Worm (Caenorhabditis elegans): ENCODE data around the gene R05D3.12.

The R05D3.12 gene

ce11 chrIII:8425076-8425475, 44.3 kb downstream of the R05D3.12 start:
- TF ChIP-seq daf-8 (GFP tag; IDR thresholded peaks at IDR 0.05) (no peak), pqm-1 (tag; optimal IDR thresholded peaks at IDR 0.05) (peak; percentile 40), snpc-1.2 (GFP tag; IDR thresholded peaks at IDR 0.05) (no peak), php-3 (GFP tag; IDR thresholded peaks at IDR 0.05) (0 out of 2 replicates have a peak, but pooled peaks have one; percentile 6), ctbp-1 (GFP tag; IDR thresholded peaks at IDR 0.05) (no peak), lim-7 (GFP tag; IDR thresholded peaks at IDR 0.05) (peak; percentile 49; the same call in 1 of the 2 replicates), ztf-7 (tag; optimal IDR thresholded peaks at IDR 0.05) (no peak), zfp-3 (GFP tag; conservative IDR thresholded peaks at IDR 0.05) (no peak), ama-1 (optimal IDR thresholded peaks at IDR 0.05) (no peak), sdz-12 (GFP tag; optimal IDR thresholded peaks at IDR 0.05) (no peak), tra-1 (GFP tag; IDR thresholded peaks at IDR 0.05) (no peak), nhr-111 (GFP tag; optimal IDR thresholded peaks at IDR 0.05) (no peak), attf-4 (tag; optimal IDR thresholded peaks at IDR 0.05) (no peak), zag-1 (tag; optimal IDR thresholded peaks at IDR 0.05) (no peak), nhr-42 (GFP tag; IDR thresholded peaks at IDR 0.05) (0 out of 2 replicates have a peak, but pooled peaks have one; percentile 12), nhr-102 (tag; optimal IDR thresholded peaks at IDR 0.05) (peak; percentile 66), pha-4 (GFP tag; IDR thresholded peaks at IDR 0.05) (peak; percentile 58), pha-4 (tag; optimal IDR thresholded peaks at IDR 0.05) (no peak), rbr-2 (tag; optimal IDR thresholded peaks at IDR 0.05) (peak; percentile 77), ZK546.5 (tag; optimal IDR thresholded peaks at IDR 0.05) (no peak), ZK337.2 (GFP tag; IDR thresholded peaks at IDR 0.05) (no peak), lin-13 (GFP tag; optimal IDR thresholded peaks at IDR 0.05) (no peak), vab-7 (GFP tag; IDR thresholded peaks at IDR 0.05) (0 out of 2 replicates have a peak, but pooled peaks have one; percentile 22), zip-2 (tag; optimal IDR thresholded peaks at IDR 0.05) (no peak), Y48G9A.11 (GFP tag; IDR thresholded peaks at IDR 0.05) (no peak), spr-3 (GFP tag; optimal IDR thresholded peaks at IDR 0.05) (no peak), ztf-11 (tag; optimal IDR thresholded peaks at IDR 0.05) (no peak), saeg-2 (GFP tag; IDR thresholded peaks at IDR 0.05) (no peak), egl-27 (tag; optimal IDR thresholded peaks at IDR 0.05) (no peak), zip-11 (GFP tag; IDR thresholded peaks at IDR 0.05) (no peak), ceh-20 (GFP tag; IDR thresholded peaks at IDR 0.05) (0 out of 2 replicates have a peak, but pooled peaks have one; percentile 9), T26A8.4 (GFP tag; IDR thresholded peaks at IDR 0.05) (peak; percentile 64), lin-29 (GFP tag; IDR thresholded peaks at IDR 0.05) (no peak), nhr-76 (tag; optimal IDR thresholded peaks at IDR 0.05) (no peak), dmd-9 (GFP tag; IDR thresholded peaks at IDR 0.05) (no peak), hmg-1.1 (GFP tag; IDR thresholded peaks at IDR 0.05) (peak; percentile 71; the same call in 1 of the 2 replicates), unc-130 (GFP tag; optimal IDR thresholded peaks at IDR 0.05) (no peak), egl-43 (GFP tag; IDR thresholded peaks at IDR 0.05) (peak; percentile 76), Y105C5A.15 (GFP tag; IDR thresholded peaks at IDR 0.05) (no peak), dmd-6 (GFP tag; IDR thresholded peaks at IDR 0.05) (peak; percentile 68), unc-62 (GFP tag; optimal IDR thresholded peaks at IDR 0.05 in 1 of 2) (peak in 1 of 2 experiments; percentile 97), unc-62 (tag; optimal IDR thresholded peaks at IDR 0.05) (no peak), nhr-10 (tag; optimal IDR thresholded peaks at IDR 0.05) (no peak), skn-1 (tag; optimal IDR thresholded peaks at IDR 0.05) (no peak), F44E2.7 (GFP tag; IDR thresholded peaks at IDR 0.05) (no peak), mxl-3 (GFP tag; optimal IDR thresholded peaks at IDR 0.05) (peak; percentile 69), lsy-2 (tag; optimal IDR thresholded peaks at IDR 0.05) (peak; percentile 64 to 81), T20F7.1 (GFP tag; optimal IDR thresholded peaks at IDR 0.05) (peak; percentile 82), mxl-2 (GFP tag; conservative IDR thresholded peaks at IDR 0.05) (no peak), mdl-1 (tag; optimal IDR thresholded peaks at IDR 0.05) (peak in 1 of 2 experiments; percentile 61), spr-1 (tag; optimal IDR thresholded peaks at IDR 0.05) (peak; percentile 61), nhr-41 (GFP tag; IDR thresholded peaks at IDR 0.05) (0 out of 2 replicates have a peak, but pooled peaks have one; percentile 37)
